Worm (Caenorhabditis elegans) whole organism, L4/young adult: ENCODE measurements around the gene ztf-30.

Experiments
- W03F9.2 ChIP-seq: fragments of 150-350 bp; optimal IDR thresholded peaks from 2 replicates; lab custom pipeline; 2014; ENCODE audit warnings: missing biosample characterization, missing genetic modification characterization
- dao-5 ChIP-seq: sonication (generic microtip); optimal IDR thresholded peaks from 2 replicates; lab custom pipeline; 2016; ENCODE audit warnings: missing genotype, missing genetic modification characterization, moderate library complexity, missing compliant biosample characterization
- him-1 ChIP-seq: sonication (generic microtip); optimal IDR thresholded peaks from 2 replicates; lab custom pipeline; 2016; ENCODE audit warnings: missing genotype, missing genetic modification reagents, missing genetic modification characterization, missing compliant biosample characterization

DNA sequence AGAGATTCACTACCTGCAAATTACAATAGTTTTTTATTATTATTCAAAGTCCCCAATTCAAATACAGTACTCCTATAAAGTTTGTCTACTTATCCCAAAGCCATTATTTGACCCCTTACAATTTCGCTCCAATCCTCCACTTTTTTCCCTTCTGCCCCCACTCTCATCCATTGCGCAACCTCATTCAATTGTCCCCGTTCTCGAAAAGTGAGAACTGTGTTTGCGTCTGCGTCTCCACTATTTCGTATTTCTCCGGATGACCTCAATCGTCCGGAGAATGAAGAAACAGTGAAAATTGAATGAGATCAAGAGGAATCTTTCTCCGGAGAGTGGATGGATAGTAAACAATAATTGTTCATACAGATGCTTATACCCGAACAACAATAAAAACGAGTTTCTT is 978 bp downstream of the ztf-30 start:
- TF ChIP-seq him-1 (tag; lab: Kevin White, UChicago), result no peak
- no peak for TF ChIP-seq dao-5
- no peak for TF ChIP-seq W03F9.2 (tag; lab: Kevin White, UChicago)
